Worm (Caenorhabditis elegans) whole organism, early embryonic: ENCODE measurements around the gene Y81G3A.2.
"Not testable (repeated sequence)": the region's sequence is repeated elsewhere in the genome, so short reads cannot be mapped to it uniquely, and the experiment has no call there.

Experiments used
- B0310.2 ChIP-seq: sonication (generic microtip); optimal IDR thresholded peaks from 2 replicates; lab custom pipeline; 2016; ENCODE audit warnings: mild to moderate bottlenecking, missing genetic modification characterization, missing compliant biosample characterization
- F13C5.2 ChIP-seq: sonication (generic microtip); optimal IDR thresholded peaks from 2 replicates; lab custom pipeline; 2017; ENCODE audit warnings: mild to moderate bottlenecking, missing genetic modification characterization, inconsistent platforms, missing compliant biosample characterization
- aly-1 ChIP-seq: sonication (generic microtip); optimal IDR thresholded peaks from 2 replicates; lab custom pipeline; 2016; ENCODE audit warnings: missing genetic modification characterization, missing compliant biosample characterization
- ama-1 ChIP-seq: fragments of 150-350 bp; optimal IDR thresholded peaks from 2 replicates; lab custom pipeline; 2014
- ceh-13 ChIP-seq: fragments of 200-800 bp; sonication (Bioruptor generic); optimal IDR thresholded peaks from 2 replicates; lab custom pipeline; 2018; ENCODE audit warnings: mild to moderate bottlenecking, missing genetic modification characterization, missing compliant biosample characterization
- ceh-36 ChIP-seq: sonication (generic microtip); optimal IDR thresholded peaks from 2 replicates; lab custom pipeline; 2016; ENCODE audit warnings: missing genetic modification characterization, inconsistent platforms, missing compliant biosample characterization
- ets-7 ChIP-seq: sonication (generic microtip); optimal IDR thresholded peaks from 2 replicates; lab custom pipeline; 2016; ENCODE audit warnings: missing genotype, missing genetic modification characterization, missing compliant biosample characterization
- flt-1 ChIP-seq: fragments of 200-800 bp; sonication (Bioruptor generic); IDR thresholded peaks from 2 replicates; pipeline ENCODE4 v1.3.6; 2022; ENCODE audit warnings: missing genetic modification characterization, missing compliant biosample characterization
- hmbx-1 ChIP-seq: sonication (generic microtip); optimal IDR thresholded peaks from 2 replicates; lab custom pipeline; 2016; ENCODE audit warnings: mild to moderate bottlenecking, missing genetic modification characterization, missing compliant biosample characterization
- hmg-4 ChIP-seq: fragments of 200-800 bp; sonication (Bioruptor generic); optimal IDR thresholded peaks from 2 replicates; lab custom pipeline; 2018; ENCODE audit warnings: mild to moderate bottlenecking, missing genetic modification characterization, missing compliant biosample characterization
- hnd-1 ChIP-seq: sonication (generic microtip); optimal IDR thresholded peaks from 2 replicates; lab custom pipeline; 2016; ENCODE audit warnings: missing genetic modification characterization, missing compliant biosample characterization
- pes-1 ChIP-seq: fragments of 200-800 bp; sonication (Bioruptor generic); IDR thresholded peaks from 2 replicates; pipeline ENCODE4 v1.3.6; 2022; ENCODE audit warnings: missing genetic modification reagents, missing genetic modification characterization, missing compliant biosample characterization
- scrt-1 ChIP-seq: fragments of 200-800 bp; sonication (Bioruptor generic); IDR thresholded peaks from 2 replicates; pipeline ENCODE4 v1.3.6; 2022; ENCODE audit warnings: missing genetic modification characterization, missing compliant biosample characterization
- sea-1 ChIP-seq: fragments of 200-800 bp; sonication (Bioruptor generic); conservative IDR thresholded peaks from 2 replicates; pipeline ENCODE4 v1.3.6; 2022; ENCODE audit warnings: missing genetic modification characterization, missing compliant biosample characterization
- tbx-11 ChIP-seq: fragments of 200-800 bp; sonication (Bioruptor generic); IDR thresholded peaks from 2 replicates; pipeline ENCODE4 v1.3.6; 2022; ENCODE audit warnings: missing genetic modification characterization, missing compliant biosample characterization
- tbx-37 ChIP-seq: fragments of 200-800 bp; sonication (Bioruptor generic); conservative IDR thresholded peaks from 2 replicates; pipeline ENCODE4 v1.3.6; 2022; ENCODE audit warnings: missing genetic modification reagents, missing genetic modification characterization, missing compliant biosample characterization
- tra-4 ChIP-seq: sonication (generic microtip); optimal IDR thresholded peaks from 2 replicates; lab custom pipeline; 2017; ENCODE audit warnings: missing genetic modification characterization, missing compliant biosample characterization

The Y81G3A.2 gene

ce11 chrII:13078848-13079428 lies 1.8 kb upstream of the Y81G3A.2 start, which contains the start of gene F42G4.6:
TSS of gene F42G4.6 (plus strand) at chrII:13079378.
- TF ChIP-seq ama-1 (lab: Kevin White, UChicago): no peak
- TF ChIP-seq ceh-13 (GFP tag; lab: Kevin White, UChicago): no peak
- no peak for TF ChIP-seq hmbx-1 (tag; lab: Kevin White, UChicago)
- no peak for TF ChIP-seq pes-1
- TF ChIP-seq tra-4: no peak
- no peak for TF ChIP-seq F13C5.2 (tag; lab: Kevin White, UChicago)
- TF ChIP-seq ets-7 (tag; lab: Kevin White, UChicago): no peak
- TF ChIP-seq B0310.2: no peak
- no peak for TF ChIP-seq hmg-4
- TF ChIP-seq sea-1: no peak
- no peak for TF ChIP-seq flt-1 (GFP tag; lab: Robert Waterston, UW)
- no peak for TF ChIP-seq aly-1 (tag; lab: Kevin White, UChicago)
- no peak for TF ChIP-seq ceh-36 (tag; lab: Kevin White, UChicago)
- no peak for TF ChIP-seq tbx-37 (GFP tag; lab: Robert Waterston, UW)
- TF ChIP-seq hnd-1 (tag; lab: Kevin White, UChicago): no peak
- TF ChIP-seq tbx-11 (GFP tag; lab: Robert Waterston, UW): no peak
- TF ChIP-seq scrt-1 (GFP tag; lab: Robert Waterston, UW): no peak

- not testable (repeated sequence) for TF ChIP-seq hmg-4; pes-1; ets-7 (tag; lab: Kevin White, UChicago)
These were observed 1.7 kb downstream of the Y81G3A.2 start, which contains the start of gene Y81G3A.6 for ce11 chrII:13082403-13082802. TSS of gene Y81G3A.6 (minus strand) at chrII:13082503.

ce11 chrII:13083752-13084214 lies 3.1 kb downstream of the Y81G3A.2 start, which contains the start of the genes Y81G3A.1 and gcn-2:
TSS of gene Y81G3A.1 (minus strand) at chrII:13083926.
TSS of gene gcn-2 (plus strand) at chrII:13084164.
- TF ChIP-seq ets-7 (tag; lab: Kevin White, UChicago) (no peak), ceh-13 (GFP tag; lab: Kevin White, UChicago) (no peak), F13C5.2 (tag; lab: Kevin White, UChicago) (peak; percentile 38), tbx-11 (GFP tag; lab: Robert Waterston, UW) (no peak), tbx-37 (GFP tag; lab: Robert Waterston, UW) (no peak), hmbx-1 (tag; lab: Kevin White, UChicago) (no peak), hmg-4 (no peak)

- no peak for TF ChIP-seq tra-4
- no peak for TF ChIP-seq scrt-1 (GFP tag; lab: Robert Waterston, UW)
- TF ChIP-seq tbx-11 (GFP tag; lab: Robert Waterston, UW): no peak
- no peak for TF ChIP-seq B0310.2
- TF ChIP-seq aly-1 (tag; lab: Kevin White, UChicago): no peak
- no peak for TF ChIP-seq ceh-13 (GFP tag; lab: Kevin White, UChicago)
- TF ChIP-seq sea-1: no peak
- TF ChIP-seq flt-1 (GFP tag; lab: Robert Waterston, UW): no peak
- TF ChIP-seq hmg-4: no peak
- no peak for TF ChIP-seq ets-7 (tag; lab: Kevin White, UChicago)
- no peak for TF ChIP-seq tbx-37 (GFP tag; lab: Robert Waterston, UW)
- no peak for TF ChIP-seq ceh-36 (tag; lab: Kevin White, UChicago)
- TF ChIP-seq hnd-1 (tag; lab: Kevin White, UChicago): no peak
- TF ChIP-seq hmbx-1 (tag; lab: Kevin White, UChicago): no peak
- TF ChIP-seq ama-1 (lab: Kevin White, UChicago): no peak
- TF ChIP-seq F13C5.2 (tag; lab: Kevin White, UChicago): no peak
- no peak for TF ChIP-seq pes-1
These were observed 5.2 kb downstream of the Y81G3A.2 start for ce11 chrII:13085951-13086350.

- TF ChIP-seq F13C5.2 (tag; lab: Kevin White, UChicago) (no peak), aly-1 (tag; lab: Kevin White, UChicago) (no peak), hnd-1 (tag; lab: Kevin White, UChicago) (no peak), scrt-1 (GFP tag; lab: Robert Waterston, UW) (no peak), tra-4 (no peak), pes-1 (no peak), flt-1 (GFP tag; lab: Robert Waterston, UW) (no peak), ets-7 (tag; lab: Kevin White, UChicago) (no peak)
These were observed 10.4 kb downstream of the Y81G3A.2 start, which contains the start of gene Y81G3A.4 for ce11 chrII:13091123-13091522. TSS of gene Y81G3A.4 (plus strand) at chrII:13091423.

ce11 chrII:13091857-13092256 lies 11.2 kb downstream of the Y81G3A.2 start:
- TF ChIP-seq sea-1: no peak

ce11 chrII:13096345-13096744 lies 15.6 kb downstream of the Y81G3A.2 start:
- no peak for TF ChIP-seq hmg-4
- no peak for TF ChIP-seq ets-7 (tag; lab: Kevin White, UChicago)
- no peak for TF ChIP-seq tra-4
- no peak for TF ChIP-seq hnd-1 (tag; lab: Kevin White, UChicago)
- TF ChIP-seq ceh-13 (GFP tag; lab: Kevin White, UChicago): no peak
- no peak for TF ChIP-seq tbx-37 (GFP tag; lab: Robert Waterston, UW)
- TF ChIP-seq ama-1 (lab: Kevin White, UChicago): no peak
- TF ChIP-seq pes-1: no peak
- TF ChIP-seq tbx-11 (GFP tag; lab: Robert Waterston, UW): no peak

- TF ChIP-seq F13C5.2 (tag; lab: Kevin White, UChicago) (no peak), hmbx-1 (tag; lab: Kevin White, UChicago) (no peak), ets-7 (tag; lab: Kevin White, UChicago) (no peak), scrt-1 (GFP tag; lab: Robert Waterston, UW) (no peak), hnd-1 (tag; lab: Kevin White, UChicago) (no peak), tra-4 (no peak), ceh-13 (GFP tag; lab: Kevin White, UChicago) (no peak), ceh-36 (tag; lab: Kevin White, UChicago) (no peak), sea-1 (no peak), tbx-37 (GFP tag; lab: Robert Waterston, UW) (no peak), aly-1 (tag; lab: Kevin White, UChicago) (no peak), hmg-4 (no peak), tbx-11 (GFP tag; lab: Robert Waterston, UW) (no peak)
These were observed 17.5 kb downstream of the Y81G3A.2 start, which contains the start of gene col-86 for ce11 chrII:13098175-13098574. TSS of gene col-86 (minus strand) at chrII:13098275.
